Worm (Caenorhabditis elegans) whole organism, L4 larva: Measurements from ENCODE around the gene F59B10.2.

Source experiments
- D1046.2 ChIP-seq: fragments of 200-800 bp; sonication (Bioruptor generic); IDR thresholded peaks from 2 replicates; pipeline ENCODE4 v1.3.6; 2022; ENCODE audit warnings: missing genetic modification characterization, missing compliant biosample characterization
- F26F4.8 ChIP-seq: fragments of 200-800 bp; sonication (Bioruptor generic); conservative IDR thresholded peaks from 2 replicates; pipeline ENCODE4 v1.3.6; 2022; ENCODE audit warnings: missing genetic modification characterization, missing compliant biosample characterization
- F44E2.7 ChIP-seq: fragments of 200-800 bp; sonication (Bioruptor generic); IDR thresholded peaks from 2 replicates; pipeline ENCODE4 v2.1.2; 2022; ENCODE audit warnings: missing genetic modification characterization, missing compliant biosample characterization
- F49E8.2 ChIP-seq: sonication (generic microtip); optimal IDR thresholded peaks from 2 replicates; lab custom pipeline; 2016; ENCODE audit warnings: missing compliant biosample characterization, mild to moderate bottlenecking, missing genetic modification characterization, borderline replicate concordance
- R02D3.7 ChIP-seq: fragments of 150-350 bp; sonication (generic microtip); optimal IDR thresholded peaks from 3 replicates; lab custom pipeline; 2014; ENCODE audit warnings: missing biosample characterization, missing genetic modification characterization
- Y105C5A.15 ChIP-seq: fragments of 200-800 bp; sonication (Bioruptor generic); IDR thresholded peaks from 2 replicates; pipeline ENCODE4 v1.3.6; 2022; ENCODE audit warnings: missing genetic modification characterization, missing compliant biosample characterization
- Y48G9A.11 ChIP-seq: fragments of 200-800 bp; sonication (Bioruptor generic); IDR thresholded peaks from 2 replicates; pipeline ENCODE4 v1.3.6; 2022; ENCODE audit warnings: missing genetic modification reagents, missing genetic modification characterization, missing compliant biosample characterization
- ZK337.2 ChIP-seq: fragments of 200-800 bp; sonication (Bioruptor generic); IDR thresholded peaks from 2 replicates; pipeline ENCODE4 v1.3.6; 2022; ENCODE audit warnings: missing genetic modification reagents, missing genetic modification characterization, missing compliant biosample characterization
- ZK546.5 ChIP-seq, 2 experiments: sonication (generic microtip); optimal IDR thresholded peaks; 2 replicates each; lab custom pipeline; 2017; ENCODE audit warnings: missing biosample characterization in 2 of 2, missing genetic modification characterization in 2 of 2
- ceh-20 ChIP-seq: fragments of 200-800 bp; sonication (Bioruptor generic); IDR thresholded peaks from 2 replicates; pipeline ENCODE4 v1.3.6; 2022; ENCODE audit warnings: missing genetic modification reagents, missing genetic modification characterization, missing compliant biosample characterization
- ceh-44 ChIP-seq: fragments of 200-800 bp; sonication (Bioruptor generic); IDR thresholded peaks from 2 replicates; pipeline ENCODE4 v1.3.6; 2022; ENCODE audit warnings: missing genetic modification reagents, missing genetic modification characterization, missing compliant biosample characterization
- ceh-62 ChIP-seq: sonication (generic microtip); optimal IDR thresholded peaks from 2 replicates; lab custom pipeline; 2017; ENCODE audit warnings: missing biosample characterization, missing genetic modification characterization
- ceh-82 ChIP-seq: sonication (generic microtip); optimal IDR thresholded peaks from 2 replicates; lab custom pipeline; 2017; ENCODE audit warnings: missing biosample characterization, missing genetic modification characterization
- ces-1 ChIP-seq: fragments of 150-350 bp; sonication (generic microtip); optimal IDR thresholded peaks from 4 replicates; lab custom pipeline; 2014; ENCODE audit warnings: missing biosample characterization, missing genetic modification reagents, missing genetic modification characterization
- cey-2 ChIP-seq: sonication (generic microtip); optimal IDR thresholded peaks from 3 replicates; lab custom pipeline; 2017; ENCODE audit warnings: missing genetic modification characterization, mild to moderate bottlenecking, missing compliant biosample characterization, antibody characterized with exemption, borderline replicate concordance; ENCODE audit not compliant: insufficient read depth
- ctbp-1 ChIP-seq: fragments of 200-800 bp; sonication (Bioruptor generic); IDR thresholded peaks from 2 replicates; pipeline ENCODE4 v1.3.6; 2022; ENCODE audit warnings: missing genetic modification reagents, missing genetic modification characterization, missing compliant biosample characterization
- daf-8 ChIP-seq: fragments of 200-800 bp; sonication (Bioruptor generic); IDR thresholded peaks from 2 replicates; pipeline ENCODE4 v1.3.6; 2022; ENCODE audit warnings: missing genetic modification characterization, missing compliant biosample characterization
- dmd-8 ChIP-seq: fragments of 200-800 bp; sonication (Bioruptor generic); IDR thresholded peaks from 2 replicates; pipeline ENCODE4 v1.3.6; 2022; ENCODE audit warnings: missing genetic modification characterization, missing compliant biosample characterization
- dpl-1 ChIP-seq: fragments of 150-350 bp; optimal IDR thresholded peaks from 2 replicates; lab custom pipeline; 2014; ENCODE audit warnings: missing biosample characterization, missing genetic modification reagents, missing genetic modification characterization
- duxl-1 ChIP-seq: sonication (generic microtip); optimal IDR thresholded peaks from 2 replicates; lab custom pipeline; 2016; ENCODE audit warnings: mild to moderate bottlenecking, missing genetic modification characterization, moderate library complexity, missing compliant biosample characterization; ENCODE audit not compliant: poor library complexity
- egl-27 ChIP-seq: sonication (generic microtip); optimal IDR thresholded peaks from 3 replicates; lab custom pipeline; 2017; ENCODE audit warnings: missing biosample characterization, missing genetic modification reagents, missing genetic modification characterization
- egl-43 ChIP-seq: fragments of 200-800 bp; sonication (Bioruptor generic); IDR thresholded peaks from 2 replicates; pipeline ENCODE4 v1.3.6; 2022; ENCODE audit warnings: missing genetic modification reagents, missing genetic modification characterization, missing compliant biosample characterization
- fkh-10 ChIP-seq: fragments of 150-350 bp; optimal IDR thresholded peaks from 2 replicates; lab custom pipeline; 2014; ENCODE audit warnings: missing biosample characterization, missing genetic modification reagents, missing genetic modification characterization
- hif-1 ChIP-seq, 2 experiments: sonication (generic microtip); optimal IDR thresholded peaks; 2 replicates each; lab custom pipeline; 2016 to 2017; ENCODE audit warnings: missing compliant biosample characterization in 2 of 2, missing genetic modification characterization in 2 of 2, missing genetic modification reagents in 2 of 2, missing genotype in 2 of 2, mild to moderate bottlenecking in 1 of 2
- hlh-11 ChIP-seq: fragments of 200-800 bp; sonication (Bioruptor generic); optimal IDR thresholded peaks from 2 replicates; lab custom pipeline; 2018; ENCODE audit warnings: mild to moderate bottlenecking, missing genetic modification characterization, missing compliant biosample characterization
- hlh-30 ChIP-seq: sonication (generic microtip); optimal IDR thresholded peaks from 2 replicates; lab custom pipeline; 2017; ENCODE audit warnings: antibody characterized with exemption, mild to moderate bottlenecking, missing genetic modification characterization, missing compliant biosample characterization; ENCODE audit not compliant: insufficient read depth
- hmg-1.1 ChIP-seq: fragments of 200-800 bp; sonication (Bioruptor generic); IDR thresholded peaks from 2 replicates; pipeline ENCODE4 v1.3.6; 2022; ENCODE audit warnings: missing genetic modification reagents, missing genetic modification characterization, missing compliant biosample characterization
- jun-1 ChIP-seq: fragments of 150-350 bp; optimal IDR thresholded peaks from 2 replicates; lab custom pipeline; 2014; ENCODE audit warnings: missing biosample characterization, missing genetic modification reagents, missing genetic modification characterization
- lin-1 ChIP-seq: fragments of 200-800 bp; sonication (Bioruptor generic); IDR thresholded peaks from 2 replicates; pipeline ENCODE4 v1.3.6; 2022; ENCODE audit warnings: missing genetic modification reagents, missing genetic modification characterization, missing compliant biosample characterization
- lin-15B ChIP-seq: fragments of 150-350 bp; sonication (generic microtip); optimal IDR thresholded peaks from 3 replicates; lab custom pipeline; 2014; ENCODE audit warnings: missing biosample characterization, missing genetic modification characterization
- mep-1 ChIP-seq: fragments of 150-350 bp; sonication (generic microtip); optimal IDR thresholded peaks from 3 replicates; lab custom pipeline; 2014; ENCODE audit warnings: missing biosample characterization, missing genetic modification characterization
- mxl-2 ChIP-seq: fragments of 200-800 bp; sonication (Bioruptor generic); conservative IDR thresholded peaks from 2 replicates; pipeline ENCODE4 v1.3.6; 2022; ENCODE audit warnings: missing genetic modification reagents, missing genetic modification characterization, missing compliant biosample characterization
- mxl-3 ChIP-seq: fragments of 200-800 bp; sonication (Bioruptor generic); optimal IDR thresholded peaks from 2 replicates; lab custom pipeline; 2018; ENCODE audit warnings: mild to moderate bottlenecking, missing genetic modification characterization, missing compliant biosample characterization
- nhr-10 ChIP-seq: fragments of 150-350 bp; optimal IDR thresholded peaks from 2 replicates; lab custom pipeline; 2014; ENCODE audit warnings: missing biosample characterization, missing genetic modification characterization
- nhr-102 ChIP-seq: sonication (generic microtip); optimal IDR thresholded peaks from 2 replicates; lab custom pipeline; 2016; ENCODE audit warnings: mild to moderate bottlenecking, missing genetic modification characterization, moderate library complexity, missing compliant biosample characterization
- nhr-25 ChIP-seq: sonication (generic microtip); optimal IDR thresholded peaks from 2 replicates; lab custom pipeline; 2017; ENCODE audit warnings: missing genetic modification characterization, mild to moderate bottlenecking, missing compliant biosample characterization, antibody characterized with exemption, moderate library complexity, borderline replicate concordance; ENCODE audit not compliant: insufficient read depth
- nhr-41 ChIP-seq: fragments of 200-800 bp; sonication (Bioruptor generic); IDR thresholded peaks from 2 replicates; pipeline ENCODE4 v1.3.6; 2022; ENCODE audit warnings: missing genetic modification reagents, missing genetic modification characterization, missing compliant biosample characterization
- nhr-48 ChIP-seq: sonication (generic microtip); optimal IDR thresholded peaks from 2 replicates; lab custom pipeline; 2016; ENCODE audit warnings: mild to moderate bottlenecking, missing genetic modification characterization, missing compliant biosample characterization
- nhr-77 ChIP-seq: fragments of 150-350 bp; optimal IDR thresholded peaks from 2 replicates; lab custom pipeline; 2014; ENCODE audit warnings: missing biosample characterization, missing genetic modification characterization
- php-3 ChIP-seq: fragments of 200-800 bp; sonication (Bioruptor generic); IDR thresholded peaks from 2 replicates; pipeline ENCODE4 v1.3.6; 2022; ENCODE audit warnings: missing genetic modification reagents, missing genetic modification characterization, missing compliant biosample characterization
- set-16 ChIP-seq: fragments of 200-800 bp; sonication (Bioruptor generic); IDR thresholded peaks from 2 replicates; pipeline ENCODE4 v1.3.6; 2022; ENCODE audit warnings: missing genetic modification reagents, missing genetic modification characterization, missing compliant biosample characterization
- skn-1 ChIP-seq: fragments of 150-350 bp; optimal IDR thresholded peaks from 2 replicates; lab custom pipeline; 2014; ENCODE audit warnings: missing biosample characterization, missing genetic modification characterization
- snpc-1.2 ChIP-seq: fragments of 200-800 bp; sonication (Bioruptor generic); IDR thresholded peaks from 2 replicates; pipeline ENCODE4 v1.3.6; 2022; ENCODE audit warnings: missing genetic modification reagents, missing genetic modification characterization, missing compliant biosample characterization
- spr-1 ChIP-seq: sonication (generic microtip); optimal IDR thresholded peaks from 2 replicates; lab custom pipeline; 2016; ENCODE audit warnings: mild to moderate bottlenecking, missing genetic modification characterization, missing compliant biosample characterization
- tag-97 ChIP-seq: fragments of 200-800 bp; sonication (Bioruptor generic); IDR thresholded peaks from 2 replicates; pipeline ENCODE4 v1.3.6; 2022; ENCODE audit warnings: missing genetic modification characterization, missing compliant biosample characterization
- vab-7 ChIP-seq: fragments of 200-800 bp; sonication (Bioruptor generic); IDR thresholded peaks from 2 replicates; pipeline ENCODE4 v1.3.6; 2022; ENCODE audit warnings: missing genetic modification reagents, missing genetic modification characterization, missing compliant biosample characterization
- zag-1 ChIP-seq: fragments of 150-350 bp; optimal IDR thresholded peaks from 2 replicates; lab custom pipeline; 2014; ENCODE audit warnings: missing biosample characterization, missing genetic modification characterization
- zfp-2 ChIP-seq: sonication (generic microtip); optimal IDR thresholded peaks from 2 replicates; lab custom pipeline; 2016; ENCODE audit warnings: mild to moderate bottlenecking, missing genetic modification characterization, missing compliant biosample characterization
- zfp-3 ChIP-seq: fragments of 200-800 bp; sonication (Bioruptor generic); conservative IDR thresholded peaks from 2 replicates; pipeline ENCODE4 v1.3.6; 2022; ENCODE audit warnings: missing genetic modification reagents, missing genetic modification characterization, missing compliant biosample characterization
- zip-11 ChIP-seq: fragments of 200-800 bp; sonication (Bioruptor generic); IDR thresholded peaks from 2 replicates; pipeline ENCODE4 v1.3.6; 2022; ENCODE audit warnings: missing genetic modification characterization, missing compliant biosample characterization
- ztf-11 ChIP-seq: fragments of 150-350 bp; optimal IDR thresholded peaks from 2 replicates; lab custom pipeline; 2014; ENCODE audit warnings: missing biosample characterization, missing genetic modification characterization

The F59B10.2 gene

ce11 chrII:10537988-10538387, 28.3 kb upstream of the F59B10.2 start:
- TF ChIP-seq lin-1 (GFP tag; lab: Robert Waterston, UW) (no peak), snpc-1.2 (GFP tag; lab: Robert Waterston, UW) (no peak), egl-27 (tag; lab: Kevin White, UChicago) (no peak), lin-15B (tag; lab: Kevin White, UChicago) (no peak), nhr-48 (no peak), ZK546.5 (tag; optimal IDR thresholded peaks at IDR 0.05; lab: Kevin White, UChicago) (no peak), dpl-1 (GFP tag; lab: Kevin White, UChicago) (peak; percentile 70), vab-7 (GFP tag; lab: Robert Waterston, UW) (no peak), hmg-1.1 (GFP tag; lab: Robert Waterston, UW) (no peak), php-3 (GFP tag; lab: Robert Waterston, UW) (no peak), R02D3.7 (tag; lab: Kevin White, UChicago) (no peak), ceh-82 (tag; lab: Kevin White, UChicago) (no peak), Y48G9A.11 (GFP tag; lab: Robert Waterston, UW) (peak; percentile 68; the same call in 1 of the 2 replicates), ZK337.2 (GFP tag; lab: Robert Waterston, UW) (peak; percentile 85), set-16 (GFP tag; lab: Robert Waterston, UW) (no peak), ztf-11 (tag; lab: Kevin White, UChicago) (no peak), ctbp-1 (GFP tag; lab: Robert Waterston, UW) (no peak), cey-2 (no peak), Y105C5A.15 (GFP tag; lab: Robert Waterston, UW) (no peak), zip-11 (no peak), nhr-102 (peak; percentile 14), ceh-20 (GFP tag; lab: Robert Waterston, UW) (no peak), hlh-11 (tag; lab: Kevin White, UChicago) (peak; percentile 43), fkh-10 (GFP tag; lab: Kevin White, UChicago) (no peak), dmd-8 (GFP tag; lab: Robert Waterston, UW) (no peak), ces-1 (GFP tag; lab: Kevin White, UChicago) (no peak), mxl-3 (GFP tag; lab: Kevin White, UChicago) (no peak), hif-1 (tag; optimal IDR thresholded peaks at IDR 0.05; lab: Kevin White, UChicago) (peak in 1 of 2 experiments; percentile 78), daf-8 (GFP tag; lab: Robert Waterston, UW) (no peak), mxl-2 (GFP tag; lab: Robert Waterston, UW) (no peak), zfp-2 (tag; lab: Kevin White, UChicago) (no peak), nhr-10 (tag; lab: Kevin White, UChicago) (no peak), nhr-77 (tag; lab: Kevin White, UChicago) (no peak), jun-1 (tag; lab: Kevin White, UChicago) (no peak), D1046.2 (GFP tag; lab: Robert Waterston, UW) (no peak), hlh-30 (tag; lab: Kevin White, UChicago) (no peak), F44E2.7 (GFP tag; lab: Robert Waterston, UW) (no peak), F49E8.2 (tag; lab: Kevin White, UChicago) (no peak), tag-97 (0 out of 2 replicates have a peak, but pooled peaks have one; percentile 73), nhr-41 (GFP tag; lab: Robert Waterston, UW) (no peak), nhr-25 (no peak), zfp-3 (no peak), duxl-1 (tag; lab: Kevin White, UChicago) (peak; percentile 59), spr-1 (tag; lab: Kevin White, UChicago) (peak; percentile 4), ceh-44 (GFP tag; lab: Robert Waterston, UW) (0 out of 2 replicates have a peak, but pooled peaks have one; percentile 28), skn-1 (no peak), F26F4.8 (GFP tag; lab: Robert Waterston, UW) (no peak), ceh-62 (tag; lab: Kevin White, UChicago) (no peak), zag-1 (no peak), egl-43 (no peak), mep-1 (tag; lab: Kevin White, UChicago) (peak; percentile 42)
